Worm (Caenorhabditis elegans) whole organism, early embryonic: ENCODE measurements around the gene srlf-26.

Source experiments
- B0310.2 ChIP-seq: sonication (generic microtip); optimal IDR thresholded peaks from 2 replicates; lab custom pipeline; 2016; ENCODE audit warnings: mild to moderate bottlenecking, missing genetic modification characterization, missing compliant biosample characterization
- F13C5.2 ChIP-seq: sonication (generic microtip); optimal IDR thresholded peaks from 2 replicates; lab custom pipeline; 2017; ENCODE audit warnings: mild to moderate bottlenecking, missing genetic modification characterization, inconsistent platforms, missing compliant biosample characterization
- aly-1 ChIP-seq: sonication (generic microtip); optimal IDR thresholded peaks from 2 replicates; lab custom pipeline; 2016; ENCODE audit warnings: missing genetic modification characterization, missing compliant biosample characterization
- ama-1 ChIP-seq: fragments of 150-350 bp; optimal IDR thresholded peaks from 2 replicates; lab custom pipeline; 2014
- ceh-13 ChIP-seq: fragments of 200-800 bp; sonication (Bioruptor generic); optimal IDR thresholded peaks from 2 replicates; lab custom pipeline; 2018; ENCODE audit warnings: mild to moderate bottlenecking, missing genetic modification characterization, missing compliant biosample characterization
- ceh-36 ChIP-seq: sonication (generic microtip); optimal IDR thresholded peaks from 2 replicates; lab custom pipeline; 2016; ENCODE audit warnings: missing genetic modification characterization, inconsistent platforms, missing compliant biosample characterization
- ets-7 ChIP-seq: sonication (generic microtip); optimal IDR thresholded peaks from 2 replicates; lab custom pipeline; 2016; ENCODE audit warnings: missing genotype, missing genetic modification characterization, missing compliant biosample characterization
- flt-1 ChIP-seq: fragments of 200-800 bp; sonication (Bioruptor generic); IDR thresholded peaks from 2 replicates; pipeline ENCODE4 v1.3.6; 2022; ENCODE audit warnings: missing genetic modification characterization, missing compliant biosample characterization
- hmbx-1 ChIP-seq: sonication (generic microtip); optimal IDR thresholded peaks from 2 replicates; lab custom pipeline; 2016; ENCODE audit warnings: mild to moderate bottlenecking, missing genetic modification characterization, missing compliant biosample characterization
- hmg-4 ChIP-seq: fragments of 200-800 bp; sonication (Bioruptor generic); optimal IDR thresholded peaks from 2 replicates; lab custom pipeline; 2018; ENCODE audit warnings: mild to moderate bottlenecking, missing genetic modification characterization, missing compliant biosample characterization
- hnd-1 ChIP-seq: sonication (generic microtip); optimal IDR thresholded peaks from 2 replicates; lab custom pipeline; 2016; ENCODE audit warnings: missing genetic modification characterization, missing compliant biosample characterization
- pes-1 ChIP-seq: fragments of 200-800 bp; sonication (Bioruptor generic); IDR thresholded peaks from 2 replicates; pipeline ENCODE4 v1.3.6; 2022; ENCODE audit warnings: missing genetic modification reagents, missing genetic modification characterization, missing compliant biosample characterization
- scrt-1 ChIP-seq: fragments of 200-800 bp; sonication (Bioruptor generic); IDR thresholded peaks from 2 replicates; pipeline ENCODE4 v1.3.6; 2022; ENCODE audit warnings: missing genetic modification characterization, missing compliant biosample characterization
- sea-1 ChIP-seq: fragments of 200-800 bp; sonication (Bioruptor generic); conservative IDR thresholded peaks from 2 replicates; pipeline ENCODE4 v1.3.6; 2022; ENCODE audit warnings: missing genetic modification characterization, missing compliant biosample characterization
- tbx-11 ChIP-seq: fragments of 200-800 bp; sonication (Bioruptor generic); IDR thresholded peaks from 2 replicates; pipeline ENCODE4 v1.3.6; 2022; ENCODE audit warnings: missing genetic modification characterization, missing compliant biosample characterization
- tbx-37 ChIP-seq: fragments of 200-800 bp; sonication (Bioruptor generic); conservative IDR thresholded peaks from 2 replicates; pipeline ENCODE4 v1.3.6; 2022; ENCODE audit warnings: missing genetic modification reagents, missing genetic modification characterization, missing compliant biosample characterization
- tra-4 ChIP-seq: sonication (generic microtip); optimal IDR thresholded peaks from 2 replicates; lab custom pipeline; 2017; ENCODE audit warnings: missing genetic modification characterization, missing compliant biosample characterization

The srlf-26 gene

ce11 chrIV:13716279-13716678 is 37.5 kb downstream of the srlf-26 start, which contains the start of gene C47A4.1:
Gene C47A4.1, minus strand, starts transcription at chrIV:13716379.
- TF ChIP-seq F13C5.2 (tag; lab: Kevin White, UChicago) (no peak), tra-4 (tag; lab: Kevin White, UChicago) (no peak), hmbx-1 (no peak), B0310.2 (tag; lab: Kevin White, UChicago) (no peak), ceh-36 (no peak), tbx-11 (GFP tag; lab: Robert Waterston, UW) (no peak), aly-1 (tag; lab: Kevin White, UChicago) (no peak)

DNA sequence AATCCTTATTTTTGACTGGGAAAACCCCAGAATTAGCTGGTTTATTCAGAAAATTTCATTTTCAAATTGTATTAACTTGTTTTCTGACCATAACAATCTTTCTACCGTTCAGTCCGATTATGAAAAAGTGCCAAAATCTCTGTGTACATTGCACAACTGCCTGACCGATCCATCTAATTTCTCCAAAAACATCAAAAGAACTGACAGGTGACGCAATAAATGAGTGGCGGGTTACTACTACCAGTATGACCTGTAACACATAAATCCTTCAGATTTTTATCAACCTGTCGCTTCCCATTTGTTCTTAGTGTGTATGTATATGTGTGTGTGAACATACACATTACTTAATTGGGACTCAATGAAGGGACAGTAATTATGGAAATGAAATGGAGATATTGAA is 38.0 kb downstream of the srlf-26 start:
- TF ChIP-seq flt-1 (GFP tag; lab: Robert Waterston, UW) = no peak
- no peak for TF ChIP-seq ets-7 (tag; lab: Kevin White, UChicago)
- no peak for TF ChIP-seq scrt-1 (GFP tag; lab: Robert Waterston, UW)
- TF ChIP-seq hmbx-1 = no peak
- TF ChIP-seq B0310.2 (tag; lab: Kevin White, UChicago) = no peak
- no peak for TF ChIP-seq aly-1 (tag; lab: Kevin White, UChicago)
- no peak for TF ChIP-seq tbx-11 (GFP tag; lab: Robert Waterston, UW)
- no peak for TF ChIP-seq sea-1 (GFP tag; lab: Robert Waterston, UW)
- TF ChIP-seq hmg-4 (GFP tag; lab: Kevin White, UChicago) = no peak
- TF ChIP-seq ceh-13 (GFP tag; lab: Kevin White, UChicago) = no peak
- no peak for TF ChIP-seq F13C5.2 (tag; lab: Kevin White, UChicago)
- no peak for TF ChIP-seq pes-1 (GFP tag; lab: Robert Waterston, UW)
- TF ChIP-seq hnd-1 (tag; lab: Kevin White, UChicago) = no peak
- TF ChIP-seq ceh-36 = no peak
- TF ChIP-seq ama-1 (lab: Kevin White, UChicago) = no peak
- no peak for TF ChIP-seq tra-4 (tag; lab: Kevin White, UChicago)
- TF ChIP-seq tbx-37 (GFP tag; lab: Robert Waterston, UW) = no peak

ce11 chrIV:13718918-13719317 is 40.2 kb downstream of the srlf-26 start:
- TF ChIP-seq tra-4 (tag; lab: Kevin White, UChicago) = no peak
- no peak for TF ChIP-seq tbx-11 (GFP tag; lab: Robert Waterston, UW)
- TF ChIP-seq tbx-37 (GFP tag; lab: Robert Waterston, UW) = no peak
- TF ChIP-seq pes-1 (GFP tag; lab: Robert Waterston, UW) = no peak
- no peak for TF ChIP-seq sea-1 (GFP tag; lab: Robert Waterston, UW)
- no peak for TF ChIP-seq aly-1 (tag; lab: Kevin White, UChicago)
- TF ChIP-seq hnd-1 (tag; lab: Kevin White, UChicago) = no peak
- TF ChIP-seq F13C5.2 (tag; lab: Kevin White, UChicago) = no peak
- no peak for TF ChIP-seq ceh-36
- no peak for TF ChIP-seq ama-1 (lab: Kevin White, UChicago)
- no peak for TF ChIP-seq flt-1 (GFP tag; lab: Robert Waterston, UW)

DNA sequence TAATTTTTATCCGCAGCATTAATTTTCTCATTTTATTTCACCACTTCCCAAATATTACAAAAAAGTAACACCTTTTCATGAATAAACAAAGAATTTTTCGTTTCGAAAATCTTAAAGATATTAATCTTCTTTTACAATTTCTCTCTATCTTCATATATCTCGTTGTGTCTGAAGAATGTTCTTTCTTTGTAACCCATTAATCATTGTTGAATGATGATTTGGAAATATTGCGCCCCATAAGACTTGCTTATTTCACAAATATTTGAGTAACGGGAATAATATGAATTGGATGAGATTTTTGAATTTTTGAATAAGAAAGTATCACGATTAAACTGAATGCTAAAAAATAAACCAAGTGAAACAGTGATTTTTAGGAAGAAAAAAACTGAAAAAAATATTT is 42.3 kb downstream of the srlf-26 start:
- TF ChIP-seq ceh-36 (no peak), pes-1 (GFP tag; lab: Robert Waterston, UW) (no peak), hmbx-1 (no peak), hmg-4 (GFP tag; lab: Kevin White, UChicago) (no peak), aly-1 (tag; lab: Kevin White, UChicago) (no peak), flt-1 (GFP tag; lab: Robert Waterston, UW) (no peak), scrt-1 (GFP tag; lab: Robert Waterston, UW) (no peak), B0310.2 (tag; lab: Kevin White, UChicago) (no peak), tbx-11 (GFP tag; lab: Robert Waterston, UW) (no peak), tra-4 (tag; lab: Kevin White, UChicago) (no peak), sea-1 (GFP tag; lab: Robert Waterston, UW) (no peak)

ce11 chrIV:13725201-13725600 is 46.5 kb downstream of the srlf-26 start:
- TF ChIP-seq B0310.2 (tag; lab: Kevin White, UChicago) (no peak), aly-1 (tag; lab: Kevin White, UChicago) (no peak), hnd-1 (tag; lab: Kevin White, UChicago) (no peak), tbx-11 (GFP tag; lab: Robert Waterston, UW) (no peak), ama-1 (lab: Kevin White, UChicago) (no peak), flt-1 (GFP tag; lab: Robert Waterston, UW) (no peak), ceh-13 (GFP tag; lab: Kevin White, UChicago) (no peak), F13C5.2 (tag; lab: Kevin White, UChicago) (no peak)

DNA sequence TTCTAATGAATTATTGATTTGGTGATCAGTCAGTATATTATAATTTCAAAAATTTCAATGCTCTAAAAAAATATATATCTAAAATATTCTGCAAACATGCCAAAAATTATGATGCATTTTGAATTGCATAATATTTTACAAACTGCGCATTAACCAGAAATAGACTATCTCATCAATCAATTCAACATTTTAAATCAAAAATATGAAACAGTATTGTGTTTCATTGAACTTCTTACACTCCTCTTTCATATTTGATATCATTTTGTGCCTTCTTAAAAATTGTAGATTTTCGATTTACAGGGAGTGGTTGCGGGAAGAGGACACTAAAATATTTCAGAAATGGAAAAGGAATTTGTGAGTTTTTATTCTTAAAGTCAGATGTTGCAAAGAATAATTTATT is 47.9 kb downstream of the srlf-26 start, which contains the start of gene ent-4:
Gene ent-4, plus strand, starts transcription at position 301 of the 400 bp plus-strand sequence.
- no peak for TF ChIP-seq scrt-1 (GFP tag; lab: Robert Waterston, UW)
- TF ChIP-seq ets-7 (tag; lab: Kevin White, UChicago) = no peak
- TF ChIP-seq tbx-11 (GFP tag; lab: Robert Waterston, UW) = no peak
- TF ChIP-seq aly-1 (tag; lab: Kevin White, UChicago) = no peak
- TF ChIP-seq sea-1 (GFP tag; lab: Robert Waterston, UW) = no peak
- TF ChIP-seq hmg-4 (GFP tag; lab: Kevin White, UChicago) = no peak
- no peak for TF ChIP-seq pes-1 (GFP tag; lab: Robert Waterston, UW)

ce11 chrIV:13727865-13728264 is 49.1 kb downstream of the srlf-26 start:
- TF ChIP-seq hnd-1 (tag; lab: Kevin White, UChicago) (no peak), hmbx-1 (no peak), ama-1 (lab: Kevin White, UChicago) (no peak), ets-7 (tag; lab: Kevin White, UChicago) (no peak), B0310.2 (tag; lab: Kevin White, UChicago) (no peak), ceh-13 (GFP tag; lab: Kevin White, UChicago) (no peak), tra-4 (tag; lab: Kevin White, UChicago) (no peak), aly-1 (tag; lab: Kevin White, UChicago) (no peak), ceh-36 (no peak), pes-1 (GFP tag; lab: Robert Waterston, UW) (no peak), sea-1 (GFP tag; lab: Robert Waterston, UW) (no peak), flt-1 (GFP tag; lab: Robert Waterston, UW) (no peak)
